Worm (Caenorhabditis elegans): ENCODE results near the gene srj-25.

DNA sequence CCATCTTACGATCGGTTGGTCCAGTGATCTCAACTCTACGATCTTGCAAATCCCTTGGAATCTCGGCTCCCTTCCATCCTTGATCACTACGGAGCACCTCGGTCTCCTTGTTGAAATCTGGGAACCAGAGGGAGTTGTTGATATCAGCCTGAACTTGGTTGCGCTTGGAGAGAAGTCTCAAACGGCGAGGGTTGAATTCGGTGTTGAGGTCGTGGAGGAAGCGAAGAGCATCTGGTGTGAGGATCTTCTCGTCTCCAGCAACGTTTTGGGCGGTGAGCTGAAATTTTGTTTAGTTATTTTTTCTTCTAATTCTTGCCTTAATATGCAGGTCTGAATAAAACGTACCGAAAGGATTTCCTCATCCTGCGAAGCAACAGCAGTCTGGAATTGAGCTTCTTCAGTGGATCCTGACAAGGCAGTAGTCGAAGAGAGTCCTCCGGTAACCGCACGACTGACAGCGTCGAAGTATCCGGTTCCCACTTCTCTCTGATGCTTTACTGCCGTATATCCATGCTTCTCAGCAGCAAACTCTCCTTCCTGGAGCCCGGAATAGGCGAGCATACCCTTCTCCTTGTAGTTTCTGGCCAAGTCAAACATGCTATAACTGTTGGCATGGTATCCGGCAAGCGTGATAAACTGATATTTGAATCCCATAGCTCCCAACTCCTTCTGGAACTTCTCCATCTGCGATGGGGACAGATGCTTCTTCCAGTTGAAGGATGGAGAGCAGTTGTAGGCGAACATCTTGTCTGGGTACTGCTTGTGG is 10.1 kb downstream of the srj-25 start:
- TF ChIP-seq nhr-28 (tag; optimal IDR thresholded peaks at IDR 0.05): no peak
- TF ChIP-seq snpc-4 (tag; optimal IDR thresholded peaks at IDR 0.05): no peak
- TF ChIP-seq mls-2 (tag; optimal IDR thresholded peaks at IDR 0.05): no peak
- no peak for TF ChIP-seq zip-8 (tag; optimal IDR thresholded peaks at IDR 0.05)

Measured in whole organism, mixed stage, embryonic.